Fruit fly (Drosophila melanogaster) whole organism, embryonic: ENCODE measurements around the gene MTF-1.

ENCODE experiments used
- ATbp ChIP-seq: fragments of 200-800 bp; sonication (Bioruptor generic); optimal IDR thresholded peaks from 2 replicates; lab custom pipeline; 2017; ENCODE audit warnings: missing biosample characterization, mild to moderate bottlenecking, missing genetic modification characterization, missing genetic modification reagents
- Aef1 ChIP-seq: fragments of 200-800 bp; sonication (Bioruptor generic); IDR thresholded peaks from 3 replicates; pipeline ENCODE4 v1.3.6; 2022; ENCODE audit warnings: missing biosample characterization, missing genetic modification characterization
- Blimp-1 ChIP-seq: fragments of 200-800 bp; sonication (Bioruptor generic); optimal IDR thresholded peaks from 3 replicates; lab custom pipeline; 2018; ENCODE audit warnings: missing biosample characterization, missing genetic modification characterization, mild to moderate bottlenecking, moderate library complexity, missing genetic modification reagents
- CG10209 ChIP-seq: fragments of 200-800 bp; sonication (Bioruptor generic); optimal IDR thresholded peaks from 3 replicates; lab custom pipeline; 2017; ENCODE audit warnings: missing biosample characterization, mild to moderate bottlenecking, missing genetic modification characterization, missing genetic modification reagents
- CG10267 ChIP-seq: fragments of 200-800 bp; sonication (Bioruptor generic); optimal IDR thresholded peaks from 2 replicates; lab custom pipeline; 2018; ENCODE audit warnings: missing biosample characterization, mild to moderate bottlenecking, missing genetic modification characterization, moderate library complexity
- CG10321 ChIP-seq: fragments of 200-800 bp; sonication (Bioruptor generic); IDR thresholded peaks from 2 replicates; pipeline ENCODE4 v1.3.6; 2022; ENCODE audit warnings: missing biosample characterization, missing genetic modification characterization
- CG10979 ChIP-seq: fragments of 200-800 bp; sonication (Bioruptor generic); optimal IDR thresholded peaks from 2 replicates; lab custom pipeline; 2018; ENCODE audit warnings: missing biosample characterization, mild to moderate bottlenecking, missing genetic modification characterization, moderate library complexity
- CG11247 ChIP-seq: fragments of 200-800 bp; sonication (Bioruptor generic); IDR thresholded peaks from 2 replicates; pipeline ENCODE4 v1.3.6; 2022; ENCODE audit warnings: missing biosample characterization, missing genetic modification characterization
- CG11504 ChIP-seq: fragments of 200-800 bp; sonication (Bioruptor generic); optimal IDR thresholded peaks from 3 replicates; lab custom pipeline; 2019; ENCODE audit warnings: missing biosample characterization, mild to moderate bottlenecking, missing genetic modification characterization, moderate library complexity
- CG13775 ChIP-seq: fragments of 200-800 bp; sonication (Bioruptor generic); optimal IDR thresholded peaks from 3 replicates; lab custom pipeline; 2017; ENCODE audit warnings: missing biosample characterization, mild to moderate bottlenecking, missing genetic modification characterization
- CG15073 ChIP-seq: fragments of 200-800 bp; sonication (Bioruptor generic); optimal IDR thresholded peaks from 2 replicates; lab custom pipeline; 2016; ENCODE audit warnings: missing biosample characterization, missing genetic modification characterization
- CG15514 ChIP-seq: fragments of 200-800 bp; sonication (Bioruptor generic); optimal IDR thresholded peaks from 3 replicates; lab custom pipeline; 2017; ENCODE audit warnings: missing biosample characterization, missing genetic modification characterization, mild to moderate bottlenecking, moderate library complexity, missing genetic modification reagents
- CG17359 ChIP-seq: fragments of 200-800 bp; sonication (Bioruptor generic); optimal IDR thresholded peaks from 3 replicates; lab custom pipeline; 2018; ENCODE audit warnings: missing biosample characterization, mild to moderate bottlenecking, missing genetic modification characterization, moderate library complexity
- CG17568 ChIP-seq: fragments of 200-800 bp; sonication (Bioruptor generic); optimal IDR thresholded peaks from 2 replicates; lab custom pipeline; 2018; ENCODE audit warnings: missing biosample characterization, mild to moderate bottlenecking, missing genetic modification characterization, moderate library complexity
- CG18011 ChIP-seq: fragments of 200-800 bp; sonication (Bioruptor generic); optimal IDR thresholded peaks from 2 replicates; lab custom pipeline; 2017; ENCODE audit warnings: missing biosample characterization, missing genetic modification characterization, mild to moderate bottlenecking, moderate library complexity, missing genotype
- CG2129 ChIP-seq: fragments of 200-800 bp; sonication (Bioruptor generic); IDR thresholded peaks from 2 replicates; pipeline ENCODE4 v1.3.6; 2022; ENCODE audit warnings: missing biosample characterization, missing genetic modification characterization; ENCODE audit not compliant: partially characterized antibody
- CG2678 ChIP-seq: fragments of 200-800 bp; sonication (Bioruptor generic); optimal IDR thresholded peaks from 3 replicates; lab custom pipeline; 2019; ENCODE audit warnings: missing biosample characterization, mild to moderate bottlenecking, missing genetic modification characterization, moderate library complexity
- CG3407 ChIP-seq: fragments of 200-800 bp; sonication (Bioruptor generic); optimal IDR thresholded peaks from 2 replicates; lab custom pipeline; 2018; ENCODE audit warnings: missing biosample characterization, mild to moderate bottlenecking, missing genetic modification characterization
- CG3847 ChIP-seq: fragments of 200-800 bp; sonication (Bioruptor generic); IDR thresholded peaks from 2 replicates; pipeline ENCODE4 v1.3.6; 2022; ENCODE audit warnings: missing biosample characterization, missing genetic modification characterization
- CG3995 ChIP-seq: fragments of 200-800 bp; sonication (Bioruptor generic); optimal IDR thresholded peaks from 3 replicates; lab custom pipeline; 2016; ENCODE audit warnings: missing biosample characterization, missing genetic modification characterization
- CG8290 ChIP-seq, 3 experiments: fragments of 200-800 bp; sonication (Bioruptor generic); optimal IDR thresholded peaks; 2 replicates each; lab custom pipeline; 2016 to 2019; ENCODE audit warnings: missing biosample characterization in 3 of 3, missing genetic modification characterization in 3 of 3, mild to moderate bottlenecking in 2 of 3, moderate library complexity in 1 of 3
- CG8924 ChIP-seq: fragments of 200-800 bp; optimal IDR thresholded peaks from 3 replicates; lab custom pipeline; 2019; ENCODE audit warnings: missing biosample characterization, mild to moderate bottlenecking, missing genetic modification characterization, moderate library complexity
- CG9932 ChIP-seq: fragments of 200-800 bp; sonication (Bioruptor generic); IDR thresholded peaks from 2 replicates; pipeline ENCODE4 v1.3.6; 2022; ENCODE audit warnings: missing biosample characterization, missing genetic modification characterization
- D19B ChIP-seq: fragments of 200-800 bp; sonication (Bioruptor generic); optimal IDR thresholded peaks from 2 replicates; lab custom pipeline; 2017; ENCODE audit warnings: missing biosample characterization, mild to moderate bottlenecking, missing genetic modification characterization
- Deaf1 ChIP-seq: fragments of 200-800 bp; optimal IDR thresholded peaks from 3 replicates; lab custom pipeline; 2019; ENCODE audit warnings: missing biosample characterization, mild to moderate bottlenecking, missing genetic modification characterization, moderate library complexity
- Dip3 ChIP-seq: fragments of 200-800 bp; sonication (Bioruptor generic); optimal IDR thresholded peaks from 3 replicates; lab custom pipeline; 2016; ENCODE audit warnings: missing biosample characterization, missing genetic modification characterization
- Ets65A ChIP-seq: fragments of 200-800 bp; sonication (Bioruptor generic); peaks from one replicate; lab custom pipeline; 2016; ENCODE audit warnings: missing biosample characterization, missing genetic modification characterization
- Gug ChIP-seq: fragments of 200-800 bp; sonication (Bioruptor generic); IDR thresholded peaks from 4 replicates; pipeline ENCODE4 v1.3.6; 2022; ENCODE audit warnings: missing biosample characterization, missing genetic modification characterization
- Hmr ChIP-seq: fragments of 200-800 bp; sonication (Bioruptor generic); optimal IDR thresholded peaks from 3 replicates; lab custom pipeline; 2017; ENCODE audit warnings: mild to moderate bottlenecking, missing biosample characterization, missing genetic modification reagents, missing genetic modification characterization
- Nf-YC ChIP-seq: fragments of 200-800 bp; optimal IDR thresholded peaks from 3 replicates; lab custom pipeline; 2019; ENCODE audit warnings: missing biosample characterization, mild to moderate bottlenecking, missing genetic modification characterization, moderate library complexity
- Oli ChIP-seq: fragments of 200-800 bp; sonication (Bioruptor generic); optimal IDR thresholded peaks from 2 replicates; lab custom pipeline; 2018; ENCODE audit warnings: missing biosample characterization, mild to moderate bottlenecking, missing genetic modification characterization, moderate library complexity
- Ravus ChIP-seq: fragments of 200-800 bp; sonication (Bioruptor generic); IDR thresholded peaks from 2 replicates; pipeline ENCODE4 v1.3.6; 2022; ENCODE audit warnings: missing biosample characterization, missing genetic modification characterization
- Sox100B ChIP-seq: fragments of 200-800 bp; sonication (Bioruptor generic); optimal IDR thresholded peaks from 3 replicates; lab custom pipeline; 2018; ENCODE audit warnings: missing biosample characterization, mild to moderate bottlenecking, missing genetic modification characterization
- Ssrp ChIP-seq: fragments of 200-800 bp; sonication (Bioruptor generic); optimal IDR thresholded peaks from 2 replicates; lab custom pipeline; 2018; ENCODE audit warnings: missing biosample characterization, mild to moderate bottlenecking, missing genetic modification characterization, moderate library complexity
- YL-1 ChIP-seq: fragments of 200-800 bp; sonication (Bioruptor generic); optimal IDR thresholded peaks from 3 replicates; lab custom pipeline; 2017; ENCODE audit warnings: missing biosample characterization, mild to moderate bottlenecking, missing genetic modification characterization
- amos ChIP-seq: fragments of 200-800 bp; sonication (Bioruptor generic); IDR thresholded peaks from 2 replicates; pipeline ENCODE4 v1.3.6; 2022; ENCODE audit warnings: missing biosample characterization, missing genetic modification characterization; ENCODE audit not compliant: partially characterized antibody
- ap ChIP-seq: fragments of 200-800 bp; sonication (Bioruptor generic); IDR thresholded peaks from 2 replicates; pipeline ENCODE4 v1.3.6; 2022; ENCODE audit warnings: missing biosample characterization, missing genetic modification characterization
- bcd ChIP-seq: fragments of 200-800 bp; sonication (Bioruptor generic); optimal IDR thresholded peaks from 2 replicates; lab custom pipeline; 2017; ENCODE audit warnings: missing biosample characterization, mild to moderate bottlenecking, missing genetic modification characterization
- bsh ChIP-seq, 2 experiments: fragments of 200-800 bp; sonication (Bioruptor generic); optimal IDR thresholded peaks; 2 replicates each; lab custom pipeline; 2017 to 2018; ENCODE audit warnings: mild to moderate bottlenecking in 2 of 2, missing biosample characterization in 2 of 2, missing genetic modification characterization in 2 of 2, moderate library complexity in 1 of 2
- dan ChIP-seq: fragments of 200-800 bp; sonication (Bioruptor generic); IDR thresholded peaks from 2 replicates; pipeline ENCODE4 v1.3.6; 2022; ENCODE audit warnings: missing biosample characterization, missing genetic modification characterization
- fru ChIP-seq: fragments of >200 bp; optimal IDR thresholded peaks from 2 replicates; lab custom pipeline; 2017
- gem ChIP-seq: fragments of 200-800 bp; sonication (Bioruptor generic); optimal IDR thresholded peaks from 2 replicates; lab custom pipeline; 2019; ENCODE audit warnings: missing biosample characterization, mild to moderate bottlenecking, missing genetic modification characterization, moderate library complexity
- kay ChIP-seq: fragments of 200-800 bp; sonication (Bioruptor generic); optimal IDR thresholded peaks from 2 replicates; lab custom pipeline; 2016; ENCODE audit warnings: missing biosample characterization, missing genetic modification characterization
- lab ChIP-seq: fragments of 200-800 bp; sonication (Bioruptor generic); optimal IDR thresholded peaks from 3 replicates; lab custom pipeline; 2017; ENCODE audit warnings: missing biosample characterization, missing genetic modification characterization, mild to moderate bottlenecking, moderate library complexity, missing genetic modification reagents
- p53 ChIP-seq: fragments of 200-800 bp; sonication (Bioruptor generic); optimal IDR thresholded peaks from 2 replicates; lab custom pipeline; 2016; ENCODE audit warnings: missing biosample characterization, missing genetic modification characterization
- pum ChIP-seq: fragments of 200-800 bp; sonication (Bioruptor generic); optimal IDR thresholded peaks from 2 replicates; lab custom pipeline; 2016; ENCODE audit warnings: missing biosample characterization, missing genetic modification characterization
- row ChIP-seq: fragments of 200-800 bp; sonication (Bioruptor generic); IDR thresholded peaks from 3 replicates; pipeline ENCODE4 v1.3.6; 2022; ENCODE audit warnings: missing biosample characterization, missing genetic modification characterization
- slbo ChIP-seq: fragments of 200-800 bp; sonication (Bioruptor generic); IDR thresholded peaks from 2 replicates; pipeline ENCODE4 v1.3.6; 2022; ENCODE audit warnings: missing biosample characterization, missing genetic modification characterization
- slp2 ChIP-seq: fragments of 200-800 bp; sonication (Bioruptor generic); optimal IDR thresholded peaks from 2 replicates; lab custom pipeline; 2016; ENCODE audit warnings: missing biosample characterization, missing genetic modification characterization

MTF-1 gene

DNA sequence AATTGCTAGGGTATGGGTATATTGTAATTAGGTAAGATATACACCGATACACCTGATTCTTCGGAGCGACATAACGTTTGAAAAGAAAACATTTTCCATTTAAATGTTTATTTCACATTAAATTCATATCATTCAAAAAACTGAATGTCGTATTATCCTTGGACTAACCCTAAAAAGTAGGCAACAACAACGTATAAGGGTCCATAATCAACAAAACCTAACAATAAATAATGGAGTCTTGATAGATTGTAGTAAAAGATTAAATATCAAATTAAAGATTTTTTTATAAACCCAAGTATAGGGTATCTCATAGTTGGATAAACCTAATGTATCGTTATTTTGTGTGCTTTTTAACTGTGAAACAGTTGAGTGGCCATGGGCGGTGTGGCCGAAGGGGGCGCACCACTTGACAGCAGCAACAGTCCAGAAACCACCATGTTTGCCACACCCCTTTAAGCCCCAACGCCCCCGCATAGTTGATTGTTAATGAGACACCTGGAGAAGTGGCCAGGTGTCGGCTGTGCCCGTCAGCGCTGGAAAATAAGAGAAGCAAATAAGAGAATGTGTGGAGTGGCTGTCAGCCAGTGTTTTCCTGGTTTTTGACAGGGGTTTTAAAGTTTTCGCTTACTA, 38.3 kb downstream of the MTF-1 start:
- TF ChIP-seq CG15073 (GFP tag; lab: Kevin White, UChicago) (no peak), CG9932 (GFP tag; lab: Robert Waterston, UW) (peak; percentile 12; the same call in 1 of the 2 replicates), amos (GFP tag; lab: Robert Waterston, UW) (no peak), CG17359 (tag; lab: Kevin White, UChicago) (peak; percentile 16), Nf-YC (no peak), gem (tag; lab: Kevin White, UChicago) (peak; percentile 58), Oli (tag; lab: Kevin White, UChicago) (peak; percentile 31), kay (no peak), CG3847 (no peak), CG3995 (peak; percentile 2), Deaf1 (no peak), Sox100B (GFP tag; lab: Kevin White, UChicago) (peak; percentile 64), ATbp (peak; percentile 7), YL-1 (GFP tag; lab: Kevin White, UChicago) (no peak), slbo (GFP tag; lab: Robert Waterston, UW) (peak; percentile 35), bcd (GFP tag; lab: Kevin White, UChicago) (peak; percentile 21), CG8924 (tag; lab: Kevin White, UChicago) (peak; percentile 27), Gug (GFP tag; lab: Robert Waterston, UW) (no peak), D19B (GFP tag; lab: Kevin White, UChicago) (peak; percentile 76), bsh (GFP tag; optimal IDR thresholded peaks at IDR 0.05; lab: Kevin White, UChicago) (peak in 1 of 2 experiments; percentile 32), lab (GFP tag; lab: Kevin White, UChicago) (peak; percentile 21), fru (no peak), CG10321 (GFP tag; lab: Robert Waterston, UW) (no peak), Hmr (GFP tag; lab: Kevin White, UChicago) (peak; percentile 32), p53 (GFP tag; lab: Kevin White, UChicago) (no peak), CG11247 (GFP tag; lab: Robert Waterston, UW) (no peak), CG13775 (GFP tag; lab: Kevin White, UChicago) (peak; percentile 26), pum (peak; percentile 25), CG10267 (tag; lab: Kevin White, UChicago) (peak; percentile 23), CG17568 (GFP tag; lab: Kevin White, UChicago) (no peak), ap (GFP tag; lab: Robert Waterston, UW) (no peak), Ets65A (GFP tag; lab: Kevin White, UChicago) (peak; percentile 80), slp2 (GFP tag; lab: Kevin White, UChicago) (no peak), CG11504 (peak; percentile 66), Ravus (GFP tag; lab: Robert Waterston, UW) (no peak), CG3407 (GFP tag; lab: Kevin White, UChicago) (no peak), CG10979 (peak; percentile 42), CG15514 (GFP tag; lab: Kevin White, UChicago) (peak; percentile 3), CG2129 (GFP tag; lab: Robert Waterston, UW) (no peak), Blimp-1 (GFP tag; lab: Kevin White, UChicago) (peak; percentile 26), CG10209 (peak; percentile 17), CG18011 (no peak), Dip3 (GFP tag; lab: Kevin White, UChicago) (no peak), row (GFP tag; lab: Robert Waterston, UW) (peak; percentile 35; the same call in 2 of the 3 replicates), CG2678 (peak; percentile 73), dan (GFP tag; lab: Robert Waterston, UW) (no peak), Aef1 (GFP tag; lab: Robert Waterston, UW) (no peak), CG8290 (GFP tag; optimal IDR thresholded peaks at IDR 0.05; lab: Kevin White, UChicago) (no peak), CG8290 (tag; optimal IDR thresholded peaks at IDR 0.05; lab: Kevin White, UChicago) (peak in 1 of 2 experiments; percentile 1), Ssrp (tag; lab: Kevin White, UChicago) (peak; percentile 34)
